Fruit fly (Drosophila melanogaster) whole organism, embryonic: ENCODE measurements around the gene krz.

Experiments
- Antp ChIP-seq: fragments of 200-800 bp; sonication (Bioruptor generic); optimal IDR thresholded peaks from 3 replicates; lab custom pipeline; 2016; ENCODE audit warnings: missing biosample characterization, missing genetic modification characterization
- CG13424 ChIP-seq: fragments of 200-800 bp; sonication (Bioruptor generic); optimal IDR thresholded peaks from 2 replicates; lab custom pipeline; 2019; ENCODE audit warnings: missing biosample characterization, mild to moderate bottlenecking, missing genetic modification characterization, moderate library complexity
- CG6854 ChIP-seq: fragments of 200-800 bp; sonication (Bioruptor generic); optimal IDR thresholded peaks from 3 replicates; lab custom pipeline; 2017; ENCODE audit warnings: missing biosample characterization, mild to moderate bottlenecking, missing genetic modification characterization
- abd-A ChIP-seq: fragments of 200-800 bp; sonication (Bioruptor generic); optimal IDR thresholded peaks from 3 replicates; lab custom pipeline; 2019; ENCODE audit warnings: missing biosample characterization, mild to moderate bottlenecking, missing genetic modification characterization, moderate library complexity
- pfk ChIP-seq: fragments of 200-800 bp; sonication (Bioruptor generic); optimal IDR thresholded peaks from 2 replicates; lab custom pipeline; 2018; ENCODE audit warnings: missing biosample characterization, mild to moderate bottlenecking, missing genetic modification characterization, moderate library complexity

DNA sequence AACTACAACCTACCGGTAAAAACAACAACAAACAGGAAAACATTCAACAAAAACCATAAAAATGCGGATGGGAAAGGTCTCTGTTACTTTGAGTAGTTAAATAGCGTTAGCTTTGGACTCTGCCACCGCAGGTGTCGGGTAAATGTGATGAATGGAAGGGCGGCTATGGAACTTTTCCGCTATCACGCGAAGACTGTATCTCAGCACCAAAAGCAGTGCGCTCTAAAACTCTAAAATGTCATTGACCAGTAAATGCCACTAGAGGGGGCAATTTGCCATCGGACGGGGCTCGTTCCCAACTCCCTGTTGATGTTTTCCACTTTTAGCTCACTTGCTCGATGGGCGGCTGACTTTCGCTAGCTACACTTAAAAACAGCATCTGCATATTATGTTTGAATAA lies 8.4 kb upstream of the krz start:
- TF ChIP-seq Antp (GFP tag; lab: Kevin White, UChicago) (no peak), CG6854 (no peak), CG13424 (tag; lab: Kevin White, UChicago) (no peak), pfk (GFP tag; lab: Kevin White, UChicago) (no peak), abd-A (tag; lab: Kevin White, UChicago) (no peak)
